Worm (Caenorhabditis elegans) whole organism, young adult: ENCODE results near the gene T08G3.11.
"Not testable (repeated sequence)": the region's sequence is repeated elsewhere in the genome, so short reads cannot be mapped to it uniquely, and the experiment has no call there.

Experiments
- D2030.7 ChIP-seq: fragments of 200-800 bp; sonication (Bioruptor generic); IDR thresholded peaks from 2 replicates; pipeline ENCODE4 v1.3.6; 2022; ENCODE audit warnings: missing genetic modification reagents, missing genetic modification characterization, missing compliant biosample characterization
- F23B12.7 ChIP-seq: sonication (generic microtip); optimal IDR thresholded peaks from 2 replicates; lab custom pipeline; 2017; ENCODE audit warnings: missing genetic modification characterization, mild to moderate bottlenecking, missing compliant biosample characterization, antibody characterized with exemption, moderate library complexity; ENCODE audit not compliant: insufficient read depth
- F33H1.4 ChIP-seq: fragments of 200-800 bp; sonication (Bioruptor generic); IDR thresholded peaks from 2 replicates; pipeline ENCODE4 v1.3.6; 2022; ENCODE audit warnings: missing genetic modification reagents, missing genetic modification characterization, missing compliant biosample characterization
- F52B5.7 ChIP-seq: sonication (generic microtip); optimal IDR thresholded peaks from 2 replicates; lab custom pipeline; 2016; ENCODE audit warnings: mild to moderate bottlenecking, missing genetic modification characterization, missing compliant biosample characterization
- F57A8.1 ChIP-seq: fragments of 200-800 bp; sonication (Bioruptor generic); optimal IDR thresholded peaks from 2 replicates; lab custom pipeline; 2018; ENCODE audit warnings: mild to moderate bottlenecking, missing genetic modification characterization, moderate library complexity, missing compliant biosample characterization
- F57C9.4 ChIP-seq: sonication (generic microtip); optimal IDR thresholded peaks from 2 replicates; lab custom pipeline; 2017; ENCODE audit warnings: mild to moderate bottlenecking, missing genetic modification characterization, missing compliant biosample characterization
- Y56A3A.18 ChIP-seq: fragments of 200-800 bp; sonication (Bioruptor generic); IDR thresholded peaks from 2 replicates; pipeline ENCODE4 v1.3.6; 2022; ENCODE audit warnings: missing genetic modification reagents, missing genetic modification characterization, missing compliant biosample characterization
- Y95B8A.8 ChIP-seq: fragments of 200-800 bp; sonication (Bioruptor generic); IDR thresholded peaks from 2 replicates; pipeline ENCODE4 v1.3.6; 2022; ENCODE audit warnings: missing genetic modification reagents, missing genetic modification characterization, missing compliant biosample characterization
- aptf-2 ChIP-seq: fragments of 200-800 bp; sonication (Bioruptor generic); conservative IDR thresholded peaks from 2 replicates; pipeline ENCODE4 v1.3.6; 2022; ENCODE audit warnings: missing genetic modification reagents, missing genetic modification characterization, missing compliant biosample characterization
- attf-3 ChIP-seq: fragments of 200-800 bp; sonication (Bioruptor generic); conservative IDR thresholded peaks from 2 replicates; pipeline ENCODE4 v1.3.6; 2022; ENCODE audit warnings: missing genetic modification reagents, missing genetic modification characterization, missing compliant biosample characterization
- bed-1 ChIP-seq: fragments of 200-800 bp; sonication (Bioruptor generic); IDR thresholded peaks from 2 replicates; pipeline ENCODE4 v1.3.6; 2022; ENCODE audit warnings: missing genetic modification reagents, missing genetic modification characterization, missing compliant biosample characterization
- bed-2 ChIP-seq: fragments of 200-800 bp; sonication (Bioruptor generic); IDR thresholded peaks from 2 replicates; pipeline ENCODE4 v1.3.6; 2022; ENCODE audit warnings: missing genetic modification reagents, missing genetic modification characterization, missing compliant biosample characterization
- ccch-3 ChIP-seq: fragments of 200-800 bp; sonication (Bioruptor generic); optimal IDR thresholded peaks from 2 replicates; lab custom pipeline; 2018; ENCODE audit warnings: mild to moderate bottlenecking, missing genetic modification characterization, missing compliant biosample characterization
- ceh-58 ChIP-seq: fragments of 200-800 bp; sonication (Bioruptor generic); IDR thresholded peaks from 2 replicates; pipeline ENCODE4 v1.3.6; 2022; ENCODE audit warnings: missing genetic modification characterization, missing compliant biosample characterization
- die-1 ChIP-seq: sonication (generic microtip); optimal IDR thresholded peaks from 2 replicates; lab custom pipeline; 2016; ENCODE audit warnings: missing genotype, mild to moderate bottlenecking, missing genetic modification characterization, missing compliant biosample characterization
- dpff-1 ChIP-seq: sonication (generic microtip); optimal IDR thresholded peaks from 2 replicates; lab custom pipeline; 2017; ENCODE audit warnings: mild to moderate bottlenecking, missing genetic modification characterization, missing compliant biosample characterization
- efl-1 ChIP-seq: fragments of 150-350 bp; optimal IDR thresholded peaks from 2 replicates; lab custom pipeline; 2014; ENCODE audit warnings: missing biosample characterization, missing genetic modification reagents, missing genetic modification characterization
- egl-18 ChIP-seq: fragments of 200-800 bp; sonication (Bioruptor generic); IDR thresholded peaks from 2 replicates; pipeline ENCODE4 v1.3.6; 2022; ENCODE audit warnings: missing genetic modification reagents, missing genetic modification characterization, missing compliant biosample characterization
- egl-44 ChIP-seq: fragments of 200-800 bp; sonication (Bioruptor generic); IDR thresholded peaks from 2 replicates; pipeline ENCODE4 v1.3.6; 2022; ENCODE audit warnings: missing genetic modification reagents, missing genetic modification characterization, missing compliant biosample characterization
- him-1 ChIP-seq: sonication (generic microtip); optimal IDR thresholded peaks from 2 replicates; lab custom pipeline; 2016; ENCODE audit warnings: missing genotype, missing genetic modification reagents, missing genetic modification characterization, missing compliant biosample characterization
- hlh-26 ChIP-seq: fragments of 200-800 bp; sonication (Bioruptor generic); conservative IDR thresholded peaks from 2 replicates; pipeline ENCODE4 v1.3.6; 2022; ENCODE audit warnings: missing genetic modification reagents, missing genetic modification characterization, missing compliant biosample characterization
- hrde-1 ChIP-seq: sonication (generic microtip); optimal IDR thresholded peaks from 2 replicates; lab custom pipeline; 2016; ENCODE audit warnings: missing genetic modification characterization, mild to moderate bottlenecking, missing compliant biosample characterization, moderate library complexity, missing genotype, missing genetic modification reagents, borderline replicate concordance
- lag-1 ChIP-seq: fragments of 200-800 bp; sonication (Bioruptor generic); IDR thresholded peaks from 2 replicates; pipeline ENCODE4 v1.3.6; 2022; ENCODE audit warnings: missing genetic modification reagents, missing genetic modification characterization, missing compliant biosample characterization
- let-526 ChIP-seq: fragments of 200-800 bp; sonication (Bioruptor generic); IDR thresholded peaks from 2 replicates; pipeline ENCODE4 v1.3.6; 2022; ENCODE audit warnings: missing genetic modification reagents, missing genetic modification characterization, missing compliant biosample characterization
- lin-35 ChIP-seq, 3 experiments: fragments of 150-350 bp in 2 of 3; sonication (generic microtip) in 1 of 3; optimal IDR thresholded peaks; 2 replicates each; lab custom pipeline; 2014 to 2018; ENCODE audit warnings: missing biosample characterization in 3 of 3, missing genetic modification characterization in 3 of 3, missing genetic modification reagents in 3 of 3
- lin-54 ChIP-seq: fragments of 200-800 bp; sonication (Bioruptor generic); optimal IDR thresholded peaks from 2 replicates; lab custom pipeline; 2018; ENCODE audit warnings: mild to moderate bottlenecking, missing genetic modification characterization, missing compliant biosample characterization
- madf-3 ChIP-seq: fragments of 200-800 bp; sonication (Bioruptor generic); IDR thresholded peaks from 2 replicates; pipeline ENCODE4 v1.3.6; 2022; ENCODE audit warnings: missing genetic modification reagents, missing genetic modification characterization, missing compliant biosample characterization
- madf-8 ChIP-seq: fragments of 200-800 bp; sonication (Bioruptor generic); conservative IDR thresholded peaks from 2 replicates; pipeline ENCODE4 v1.3.6; 2022; ENCODE audit warnings: missing genetic modification reagents, missing genetic modification characterization, missing compliant biosample characterization
- nfya-2 ChIP-seq: fragments of 200-800 bp; sonication (Bioruptor generic); IDR thresholded peaks from 2 replicates; pipeline ENCODE4 v1.3.6; 2022; ENCODE audit warnings: missing genetic modification reagents, missing genetic modification characterization, missing compliant biosample characterization
- rec-8 ChIP-seq, 2 experiments: sonication (generic microtip); optimal IDR thresholded peaks; 2 replicates each; lab custom pipeline; 2016; ENCODE audit warnings: mild to moderate bottlenecking in 2 of 2, missing genetic modification characterization in 2 of 2, missing genetic modification reagents in 2 of 2, missing genotype in 2 of 2, missing biosample characterization in 1 of 2, missing compliant biosample characterization in 1 of 2, moderate library complexity in 1 of 2
- rpc-1 ChIP-seq, 2 experiments: fragments of 150-350 bp in 1 of 2; sonication (generic microtip) in 1 of 2; optimal IDR thresholded peaks; 2 replicates each; lab custom pipeline; 2014 to 2018; ENCODE audit warnings: missing biosample characterization in 1 of 2, missing genetic modification characterization in 1 of 2, missing genetic modification reagents in 1 of 2, missing genotype in 1 of 2
- sdz-38 ChIP-seq: sonication (generic microtip); optimal IDR thresholded peaks from 2 replicates; lab custom pipeline; 2016; ENCODE audit warnings: missing genotype, missing genetic modification characterization, missing compliant biosample characterization
- sea-2 ChIP-seq: fragments of 200-800 bp; sonication (Bioruptor generic); IDR thresholded peaks from 2 replicates; pipeline ENCODE4 v1.3.6; 2022; ENCODE audit warnings: missing genetic modification characterization, missing compliant biosample characterization
- snpc-3.4 ChIP-seq: sonication (generic microtip); optimal IDR thresholded peaks from 2 replicates; lab custom pipeline; 2017; ENCODE audit warnings: missing genetic modification characterization, mild to moderate bottlenecking, missing compliant biosample characterization, antibody characterized with exemption, moderate library complexity, missing genotype, missing genetic modification reagents
- snpc-4 ChIP-seq, 5 experiments: fragments of 150-350 bp in 1 of 5; sonication (generic microtip) in 4 of 5; optimal IDR thresholded peaks; 2 replicates each; lab custom pipeline; 2014 to 2018; ENCODE audit warnings: missing genetic modification characterization in 5 of 5, missing biosample characterization in 3 of 5, antibody characterized with exemption in 2 of 5, mild to moderate bottlenecking in 2 of 5, missing compliant biosample characterization in 2 of 5, missing genotype in 2 of 5, moderate library complexity in 2 of 5, missing genetic modification reagents in 1 of 5
- sptf-2 ChIP-seq: fragments of 200-800 bp; sonication (Bioruptor generic); optimal IDR thresholded peaks from 2 replicates; lab custom pipeline; 2018; ENCODE audit warnings: mild to moderate bottlenecking, missing genetic modification characterization, missing compliant biosample characterization
- unc-62 ChIP-seq: fragments of 150-350 bp; optimal IDR thresholded peaks from 2 replicates; lab custom pipeline; 2014; ENCODE audit warnings: missing biosample characterization, missing genetic modification reagents, missing genetic modification characterization
- zfh-2 ChIP-seq: fragments of 200-800 bp; sonication (Bioruptor generic); conservative IDR thresholded peaks from 2 replicates; pipeline ENCODE4 v1.3.6; 2022; ENCODE audit warnings: missing genetic modification reagents, missing genetic modification characterization, missing compliant biosample characterization
- ztf-18 ChIP-seq: sonication (generic microtip); optimal IDR thresholded peaks from 2 replicates; lab custom pipeline; 2016; ENCODE audit warnings: missing genotype, mild to moderate bottlenecking, missing genetic modification characterization, missing compliant biosample characterization
- ztf-26 ChIP-seq: sonication (generic microtip); optimal IDR thresholded peaks from 2 replicates; lab custom pipeline; 2017; ENCODE audit warnings: missing genetic modification characterization, missing compliant biosample characterization
- ztf-6 ChIP-seq: fragments of 200-800 bp; sonication (Bioruptor generic); IDR thresholded peaks from 2 replicates; pipeline ENCODE4 v1.3.6; 2022; ENCODE audit warnings: missing genetic modification reagents, missing genetic modification characterization, missing compliant biosample characterization

T08G3.11 gene

DNA sequence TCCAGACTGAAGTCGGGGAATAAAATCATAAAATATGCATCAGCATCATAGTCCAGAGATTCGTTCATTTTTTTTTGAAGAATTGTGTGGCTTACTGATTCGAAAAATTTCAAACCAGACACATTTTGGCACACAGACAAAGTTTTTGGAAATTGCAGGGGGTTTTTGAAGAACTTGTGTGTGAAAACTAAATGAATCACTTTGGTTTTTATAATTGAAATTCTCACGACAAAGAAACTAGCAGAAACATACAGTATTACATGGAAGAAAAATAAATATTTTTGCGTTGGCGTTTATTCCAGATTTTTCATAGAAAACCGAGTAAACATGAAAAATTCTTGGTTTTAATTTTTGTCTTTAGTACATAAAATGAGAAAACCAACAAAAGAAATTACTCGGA lies 43.1 kb upstream of the T08G3.11 start, which contains the start of gene srw-34 (continued):
- no peak for TF ChIP-seq F57C9.4
- no peak for TF ChIP-seq ccch-3 (GFP tag; lab: Kevin White, UChicago)
- TF ChIP-seq bed-2 (GFP tag; lab: Robert Waterston, UW): no peak
- TF ChIP-seq ztf-18 (tag; lab: Kevin White, UChicago): no peak
- no peak for TF ChIP-seq sdz-38 (tag; lab: Kevin White, UChicago)
- no peak for TF ChIP-seq madf-3 (GFP tag; lab: Robert Waterston, UW)
- no peak for TF ChIP-seq egl-44 (GFP tag; lab: Robert Waterston, UW)

DNA sequence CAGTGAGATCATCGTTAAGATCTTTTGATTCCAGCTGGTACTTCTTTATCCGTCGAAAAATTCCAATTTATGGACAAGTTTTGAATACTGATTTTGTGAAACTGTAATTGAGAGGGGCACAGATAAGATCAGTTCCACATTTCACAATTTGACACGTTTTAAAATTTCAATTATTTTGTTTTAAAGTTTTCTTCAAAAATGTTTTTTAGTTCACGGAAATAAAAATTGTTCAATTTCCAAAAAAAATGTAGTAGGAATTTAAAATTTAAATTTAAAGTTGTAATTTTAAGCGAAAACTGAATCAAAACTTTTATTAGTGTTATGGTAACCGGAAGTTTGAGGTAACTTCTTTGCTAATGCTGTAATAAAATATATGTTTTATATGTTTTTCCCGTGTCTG lies 38.4 kb upstream of the T08G3.11 start, which contains the start of gene F36D3.4:
Gene F36D3.4, minus strand, starts transcription at position 101 of the 400 bp plus-strand sequence.
- TF ChIP-seq hlh-26 (GFP tag; lab: Robert Waterston, UW) (no peak), F57A8.1 (GFP tag; lab: Kevin White, UChicago) (no peak), lag-1 (GFP tag; lab: Robert Waterston, UW) (no peak), egl-18 (GFP tag; lab: Robert Waterston, UW) (no peak), bed-1 (GFP tag; lab: Robert Waterston, UW) (no peak), F23B12.7 (tag; lab: Kevin White, UChicago) (no peak), die-1 (tag; lab: Kevin White, UChicago) (no peak), nfya-2 (GFP tag; lab: Robert Waterston, UW) (no peak), let-526 (GFP tag; lab: Robert Waterston, UW) (no peak), rpc-1 (optimal IDR thresholded peaks at IDR 0.05; lab: Kevin White, UChicago) (no peak), rpc-1 (tag; optimal IDR thresholded peaks at IDR 0.05; lab: Kevin White, UChicago) (no peak), F33H1.4 (GFP tag; lab: Robert Waterston, UW) (no peak), lin-54 (GFP tag; lab: Kevin White, UChicago) (no peak), aptf-2 (GFP tag; lab: Robert Waterston, UW) (no peak), ztf-6 (GFP tag; lab: Robert Waterston, UW) (no peak), hrde-1 (tag; lab: Kevin White, UChicago) (no peak), D2030.7 (GFP tag; lab: Robert Waterston, UW) (no peak), zfh-2 (GFP tag; lab: Robert Waterston, UW) (no peak), unc-62 (GFP tag; lab: Kevin White, UChicago) (no peak)

DNA sequence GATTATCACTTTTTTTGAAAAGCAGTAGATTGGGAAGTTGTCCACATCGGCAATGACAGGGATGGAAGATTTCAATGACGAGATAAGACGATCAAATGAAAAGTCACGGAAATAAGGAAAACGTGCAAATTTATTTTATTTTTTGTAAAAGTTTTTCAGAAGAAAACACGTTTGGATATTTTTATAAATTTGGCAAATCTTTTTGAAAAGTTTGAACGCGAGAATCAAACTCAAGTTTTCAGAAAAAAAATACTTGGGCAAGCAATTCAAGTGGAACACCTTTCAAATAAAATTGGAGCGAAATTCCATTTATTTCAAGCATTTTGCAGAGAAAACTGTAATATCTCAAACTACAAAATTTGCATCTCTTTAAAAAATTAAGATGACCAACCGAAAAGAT lies 36.0 kb upstream of the T08G3.11 start, which contains the start of gene F36D3.5:
Gene F36D3.5, minus strand, starts transcription at position 101 of the 400 bp plus-strand sequence.
- not testable (repeated sequence) for TF ChIP-seq snpc-3.4 (tag; lab: Kevin White, UChicago); ceh-58 (GFP tag; lab: Robert Waterston, UW); sea-2

DNA sequence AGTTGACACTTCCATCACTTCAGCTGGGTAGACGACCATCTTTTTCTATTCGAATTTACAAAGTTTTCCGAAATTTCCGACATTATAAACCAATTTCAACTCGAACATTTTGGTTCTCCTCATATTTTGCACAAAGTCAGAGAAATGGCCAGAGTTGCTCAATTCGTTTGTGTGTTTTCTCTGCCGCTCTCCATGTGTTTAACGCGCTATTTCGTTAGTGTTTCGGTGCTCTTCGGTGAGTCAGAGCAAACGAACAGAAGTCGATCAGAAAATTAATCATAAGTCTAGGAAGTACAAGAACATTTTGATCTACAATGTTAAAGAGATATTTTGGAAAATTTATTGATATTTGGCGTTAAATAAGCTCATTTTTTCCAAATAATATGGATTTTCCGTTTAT lies 29.5 kb upstream of the T08G3.11 start, which contains the start of gene srr-3:
Gene srr-3, minus strand, starts transcription at position 101 of the 400 bp plus-strand sequence.
- TF ChIP-seq F52B5.7 (tag; lab: Kevin White, UChicago) (no peak), bed-2 (GFP tag; lab: Robert Waterston, UW) (no peak), ztf-26 (tag; lab: Kevin White, UChicago) (no peak), lin-35 (GFP tag; optimal IDR thresholded peaks at IDR 0.05; lab: Kevin White, UChicago) (no peak), let-526 (GFP tag; lab: Robert Waterston, UW) (no peak), ztf-6 (GFP tag; lab: Robert Waterston, UW) (no peak), Y56A3A.18 (GFP tag; lab: Robert Waterston, UW) (no peak), snpc-4 (GFP tag; optimal IDR thresholded peaks at IDR 0.05; lab: Kevin White, UChicago) (no peak), snpc-4 (tag; optimal IDR thresholded peaks at IDR 0.05; lab: Kevin White, UChicago) (no peak), attf-3 (GFP tag; lab: Robert Waterston, UW) (no peak), efl-1 (GFP tag; lab: Kevin White, UChicago) (no peak), lag-1 (GFP tag; lab: Robert Waterston, UW) (no peak), Y95B8A.8 (no peak), rec-8 (tag; optimal IDR thresholded peaks at IDR 0.05; lab: Kevin White, UChicago) (no peak), madf-8 (no peak), sptf-2 (no peak), him-1 (tag; lab: Kevin White, UChicago) (no peak), dpff-1 (tag; lab: Kevin White, UChicago) (no peak), ccch-3 (GFP tag; lab: Kevin White, UChicago) (no peak)
